Worm (Caenorhabditis elegans): Measurements from ENCODE around the gene cyp-13A10.

The cyp-13A10 gene

DNA sequence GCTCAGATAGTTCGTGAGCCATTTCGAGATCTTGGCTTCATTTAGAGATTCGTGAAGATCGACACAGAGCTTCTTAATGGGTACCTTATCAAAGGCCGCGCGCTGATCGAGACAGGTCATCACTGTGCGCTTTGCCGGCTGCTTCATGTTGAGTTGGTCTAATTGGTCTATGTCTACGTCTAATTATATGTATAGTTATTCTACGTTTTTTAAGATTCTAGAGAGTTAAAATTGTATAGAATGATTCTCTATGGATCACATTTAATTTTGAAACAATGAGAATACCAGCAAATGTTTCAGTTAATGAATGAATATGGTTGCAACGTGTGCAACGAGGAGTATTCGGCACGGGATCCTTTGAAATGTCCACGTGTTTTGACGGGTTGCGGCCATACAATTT is 12.0 kb upstream of the cyp-13A10 start, which contains the start of gene arc-1:
Gene arc-1, plus strand, starts transcription at position 301 of the 400 bp plus-strand sequence.
- TF ChIP-seq ets-7 (tag; optimal IDR thresholded peaks at IDR 0.05) (no peak), tbx-11 (GFP tag; IDR thresholded peaks at IDR 0.05) (no peak), B0310.2 (tag; optimal IDR thresholded peaks at IDR 0.05) (no peak), F13C5.2 (tag; optimal IDR thresholded peaks at IDR 0.05) (no peak), ama-1 (optimal IDR thresholded peaks at IDR 0.05) (no peak), ceh-13 (GFP tag; optimal IDR thresholded peaks at IDR 0.05) (no peak), aly-1 (tag; optimal IDR thresholded peaks at IDR 0.05) (no peak), hmbx-1 (tag; optimal IDR thresholded peaks at IDR 0.05) (no peak), hmg-4 (GFP tag; optimal IDR thresholded peaks at IDR 0.05) (no peak), flt-1 (GFP tag; IDR thresholded peaks at IDR 0.05) (no peak), tra-4 (tag; optimal IDR thresholded peaks at IDR 0.05) (no peak), sea-1 (GFP tag; conservative IDR thresholded peaks at IDR 0.05) (no peak)

DNA sequence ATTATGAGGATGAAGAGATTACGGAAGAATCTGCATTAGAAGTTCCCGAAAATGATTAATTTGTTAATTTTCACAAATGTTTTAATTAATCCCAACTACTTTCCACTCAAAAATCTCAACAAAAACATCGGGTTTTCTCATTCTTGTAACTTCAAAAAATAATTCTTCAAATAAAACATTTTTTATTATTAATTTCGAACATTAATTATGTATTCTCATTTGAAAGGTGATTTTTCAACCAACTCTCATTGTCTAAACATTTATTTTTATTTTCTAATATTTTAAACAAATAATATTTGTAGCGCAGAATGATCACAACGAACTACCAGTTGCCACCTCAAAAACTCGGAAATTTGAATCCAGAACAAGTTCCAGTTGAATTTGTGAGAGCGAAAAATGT is 8.6 kb upstream of the cyp-13A10 start, which contains the start of gene ZK1320.7:
Gene ZK1320.7, plus strand, starts transcription at position 301 of the 400 bp plus-strand sequence.
- TF ChIP-seq ceh-36 (tag; optimal IDR thresholded peaks at IDR 0.05) (no peak), sea-1 (GFP tag; conservative IDR thresholded peaks at IDR 0.05) (no peak), hmg-4 (GFP tag; optimal IDR thresholded peaks at IDR 0.05) (no peak), flt-1 (GFP tag; IDR thresholded peaks at IDR 0.05) (no peak), tra-4 (tag; optimal IDR thresholded peaks at IDR 0.05) (no peak)

DNA sequence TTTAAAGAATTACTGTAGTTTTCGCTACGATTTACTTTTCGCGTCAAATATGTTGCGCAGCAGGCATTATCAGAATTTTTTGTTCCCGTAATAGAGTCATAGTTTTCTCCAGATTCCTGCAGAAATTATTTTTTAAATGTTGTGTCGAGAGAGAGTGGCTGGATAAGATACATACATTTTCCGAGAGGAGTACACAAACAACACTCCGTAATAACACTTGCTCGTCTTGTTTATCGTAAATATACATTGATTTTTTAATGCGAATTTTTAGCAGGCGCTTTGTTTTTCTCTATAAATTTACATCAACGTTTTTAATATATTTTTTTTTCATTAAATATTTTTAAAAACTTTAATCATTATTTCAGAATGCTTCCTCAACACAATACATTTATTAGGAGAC is 6.3 kb upstream of the cyp-13A10 start, which contains the start of gene taf-8:
Gene taf-8, plus strand, starts transcription at position 360 of the 400 bp plus-strand sequence.
- peak; percentile 7 for TF ChIP-seq F13C5.2 (tag; optimal IDR thresholded peaks at IDR 0.05)
- no peak for TF ChIP-seq B0310.2 (tag; optimal IDR thresholded peaks at IDR 0.05)

DNA sequence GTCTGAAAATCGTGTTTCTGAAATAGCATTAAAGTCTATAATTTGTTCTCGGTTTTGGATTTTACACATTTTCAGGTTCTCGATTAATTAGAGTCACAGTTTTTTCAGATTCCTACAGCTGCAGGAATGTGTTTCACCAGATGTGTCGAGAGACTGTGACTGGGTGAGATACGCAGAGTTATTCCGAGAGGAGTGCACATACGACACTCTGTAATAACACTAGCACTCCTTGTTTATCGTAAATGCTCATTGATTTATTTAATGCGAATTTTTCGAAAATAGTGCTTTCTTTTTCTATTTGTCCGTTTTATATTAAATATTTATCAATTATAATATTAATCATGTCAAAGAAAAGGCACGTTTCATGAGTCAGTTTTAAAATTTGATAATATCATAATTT is 4.7 kb upstream of the cyp-13A10 start, which contains the start of gene ZK1320.11:
Gene ZK1320.11, plus strand, starts transcription at position 243 of the 400 bp plus-strand sequence.
- TF ChIP-seq ceh-13 (GFP tag; optimal IDR thresholded peaks at IDR 0.05) (no peak), tbx-11 (GFP tag; IDR thresholded peaks at IDR 0.05) (no peak), hnd-1 (tag; optimal IDR thresholded peaks at IDR 0.05) (no peak), hmbx-1 (tag; optimal IDR thresholded peaks at IDR 0.05) (no peak), ets-7 (tag; optimal IDR thresholded peaks at IDR 0.05) (no peak), scrt-1 (GFP tag; IDR thresholded peaks at IDR 0.05) (no peak), F13C5.2 (tag; optimal IDR thresholded peaks at IDR 0.05) (no peak), B0310.2 (tag; optimal IDR thresholded peaks at IDR 0.05) (no peak), tra-4 (tag; optimal IDR thresholded peaks at IDR 0.05) (no peak)

DNA sequence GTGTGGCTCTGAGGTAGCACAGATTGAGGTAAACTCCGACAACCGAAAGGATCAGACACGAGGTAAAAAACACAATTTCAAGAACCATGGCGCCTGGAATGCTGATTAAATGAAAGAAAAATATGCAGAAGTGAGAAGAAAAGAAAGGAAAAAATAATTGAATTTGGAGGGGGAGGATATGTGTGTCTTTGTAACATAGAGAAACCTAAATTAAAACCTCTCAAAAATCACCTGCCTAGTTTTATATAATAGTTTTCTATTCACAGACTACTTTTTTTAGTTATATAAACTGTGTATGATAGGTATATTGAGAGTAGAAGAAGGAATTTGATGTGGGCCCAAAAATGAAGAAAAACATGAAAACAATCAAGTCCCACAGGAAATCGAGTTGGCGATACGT is 2.9 kb upstream of the cyp-13A10 start, which contains the start of gene ZK1320.5:
Gene ZK1320.5, minus strand, starts transcription at position 101 of the 400 bp plus-strand sequence.
- TF ChIP-seq hmg-4 (GFP tag; optimal IDR thresholded peaks at IDR 0.05) (no peak), ama-1 (optimal IDR thresholded peaks at IDR 0.05) (no peak), scrt-1 (GFP tag; IDR thresholded peaks at IDR 0.05) (no peak), ceh-36 (tag; optimal IDR thresholded peaks at IDR 0.05) (no peak), B0310.2 (tag; optimal IDR thresholded peaks at IDR 0.05) (no peak), F13C5.2 (tag; optimal IDR thresholded peaks at IDR 0.05) (no peak), ceh-13 (GFP tag; optimal IDR thresholded peaks at IDR 0.05) (no peak), hmbx-1 (tag; optimal IDR thresholded peaks at IDR 0.05) (no peak), flt-1 (GFP tag; IDR thresholded peaks at IDR 0.05) (no peak)

DNA sequence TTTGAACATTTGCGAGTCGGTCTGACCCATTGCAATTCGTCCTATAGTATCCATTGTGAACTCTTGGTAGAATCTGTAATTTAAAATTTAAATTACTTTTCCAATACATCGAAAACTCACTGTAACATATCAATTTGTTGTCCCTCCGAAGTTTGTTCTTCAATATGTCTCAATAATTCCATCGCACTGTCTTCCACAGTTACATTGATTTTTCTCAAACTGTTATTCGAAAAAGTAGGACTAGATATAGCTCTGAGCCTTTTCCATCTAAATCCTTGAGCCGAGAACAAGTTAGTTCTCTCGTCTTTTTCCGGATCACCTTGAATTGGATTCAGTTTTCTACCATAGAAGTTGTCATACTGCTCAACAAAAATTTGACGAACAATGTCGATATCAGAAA is 524 bp downstream of the cyp-13A10 start:
- no peak for TF ChIP-seq B0310.2 (tag; optimal IDR thresholded peaks at IDR 0.05)
- TF ChIP-seq hmg-4 (GFP tag; optimal IDR thresholded peaks at IDR 0.05), result no peak
- TF ChIP-seq tbx-37 (GFP tag; conservative IDR thresholded peaks at IDR 0.05), result no peak
- TF ChIP-seq tbx-11 (GFP tag; IDR thresholded peaks at IDR 0.05), result no peak
- TF ChIP-seq hmbx-1 (tag; optimal IDR thresholded peaks at IDR 0.05), result no peak
- TF ChIP-seq hnd-1 (tag; optimal IDR thresholded peaks at IDR 0.05), result no peak
- no peak for TF ChIP-seq F13C5.2 (tag; optimal IDR thresholded peaks at IDR 0.05)
- TF ChIP-seq pes-1 (GFP tag; IDR thresholded peaks at IDR 0.05), result no peak
- no peak for TF ChIP-seq ama-1 (optimal IDR thresholded peaks at IDR 0.05)
- no peak for TF ChIP-seq ceh-36 (tag; optimal IDR thresholded peaks at IDR 0.05)
- no peak for TF ChIP-seq aly-1 (tag; optimal IDR thresholded peaks at IDR 0.05)
- no peak for TF ChIP-seq scrt-1 (GFP tag; IDR thresholded peaks at IDR 0.05)

DNA sequence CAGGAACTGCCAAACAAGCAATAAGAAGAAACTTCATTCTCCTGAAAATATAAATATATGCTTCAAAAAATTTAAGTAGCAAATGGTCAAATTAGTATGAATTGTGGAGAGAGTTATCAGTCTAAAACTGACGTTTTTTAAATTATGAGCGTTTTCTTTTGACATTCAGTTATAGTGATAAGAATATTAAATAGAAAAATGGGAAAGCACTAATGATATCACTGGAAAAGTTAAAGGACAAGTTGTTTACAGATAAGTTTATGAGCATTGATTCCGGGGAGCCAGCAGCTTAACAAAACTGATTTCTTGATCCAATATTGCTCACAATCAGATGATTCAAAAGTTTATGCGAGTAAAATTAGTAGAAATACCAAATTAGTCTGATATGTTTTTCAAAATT is 2.3 kb downstream of the cyp-13A10 start, which contains the start of gene ZK1320.3:
Gene ZK1320.3, minus strand, starts transcription at position 41 of the 400 bp plus-strand sequence.
- TF ChIP-seq sea-1 (GFP tag; conservative IDR thresholded peaks at IDR 0.05), result no peak
- no peak for TF ChIP-seq ama-1 (optimal IDR thresholded peaks at IDR 0.05)
- no peak for TF ChIP-seq aly-1 (tag; optimal IDR thresholded peaks at IDR 0.05)
- TF ChIP-seq B0310.2 (tag; optimal IDR thresholded peaks at IDR 0.05), result no peak
- TF ChIP-seq hnd-1 (tag; optimal IDR thresholded peaks at IDR 0.05), result no peak
- no peak for TF ChIP-seq ceh-36 (tag; optimal IDR thresholded peaks at IDR 0.05)
- no peak for TF ChIP-seq flt-1 (GFP tag; IDR thresholded peaks at IDR 0.05)
- no peak for TF ChIP-seq tbx-37 (GFP tag; conservative IDR thresholded peaks at IDR 0.05)
- no peak for TF ChIP-seq tra-4 (tag; optimal IDR thresholded peaks at IDR 0.05)

DNA sequence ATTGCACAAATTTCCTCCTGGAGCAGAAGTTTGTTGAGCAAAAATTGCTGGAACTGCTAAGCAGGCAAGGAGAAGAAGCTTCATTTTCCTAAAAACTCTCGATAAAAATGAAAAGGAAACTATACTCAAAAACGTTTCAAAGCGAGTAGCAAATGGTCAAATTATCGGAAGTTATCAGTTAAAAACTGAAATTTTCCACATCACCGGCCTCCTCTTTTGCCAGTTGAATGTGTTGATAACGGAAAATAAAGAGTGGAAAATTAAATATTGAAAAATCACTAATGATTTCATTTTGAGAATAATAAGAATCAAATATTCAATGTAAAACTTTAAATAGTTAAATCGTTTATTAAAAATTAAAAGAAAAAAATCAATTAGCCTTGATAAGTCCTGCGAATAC is 3.8 kb downstream of the cyp-13A10 start, which contains the start of gene ZK1320.2:
Gene ZK1320.2, minus strand, starts transcription at position 88 of the 400 bp plus-strand sequence.
- TF ChIP-seq scrt-1 (GFP tag; IDR thresholded peaks at IDR 0.05) (no peak), B0310.2 (tag; optimal IDR thresholded peaks at IDR 0.05) (no peak), F13C5.2 (tag; optimal IDR thresholded peaks at IDR 0.05) (no peak), ceh-36 (tag; optimal IDR thresholded peaks at IDR 0.05) (no peak), tbx-11 (GFP tag; IDR thresholded peaks at IDR 0.05) (no peak), aly-1 (tag; optimal IDR thresholded peaks at IDR 0.05) (no peak), flt-1 (GFP tag; IDR thresholded peaks at IDR 0.05) (no peak), ama-1 (optimal IDR thresholded peaks at IDR 0.05) (no peak), hmbx-1 (tag; optimal IDR thresholded peaks at IDR 0.05) (no peak), ceh-13 (GFP tag; optimal IDR thresholded peaks at IDR 0.05) (no peak), ets-7 (tag; optimal IDR thresholded peaks at IDR 0.05) (no peak), sea-1 (GFP tag; conservative IDR thresholded peaks at IDR 0.05) (no peak), hmg-4 (GFP tag; optimal IDR thresholded peaks at IDR 0.05) (no peak), tbx-37 (GFP tag; conservative IDR thresholded peaks at IDR 0.05) (no peak), pes-1 (GFP tag; IDR thresholded peaks at IDR 0.05) (no peak), tra-4 (tag; optimal IDR thresholded peaks at IDR 0.05) (no peak), hnd-1 (tag; optimal IDR thresholded peaks at IDR 0.05) (no peak)

Data from whole organism, early embryonic.